Fruit fly (Drosophila melanogaster): ENCODE measurements around the gene CG15473.
A peak's percentile ranks its signal among the peaks of the same experiment; 100 is the strongest.

DNA sequence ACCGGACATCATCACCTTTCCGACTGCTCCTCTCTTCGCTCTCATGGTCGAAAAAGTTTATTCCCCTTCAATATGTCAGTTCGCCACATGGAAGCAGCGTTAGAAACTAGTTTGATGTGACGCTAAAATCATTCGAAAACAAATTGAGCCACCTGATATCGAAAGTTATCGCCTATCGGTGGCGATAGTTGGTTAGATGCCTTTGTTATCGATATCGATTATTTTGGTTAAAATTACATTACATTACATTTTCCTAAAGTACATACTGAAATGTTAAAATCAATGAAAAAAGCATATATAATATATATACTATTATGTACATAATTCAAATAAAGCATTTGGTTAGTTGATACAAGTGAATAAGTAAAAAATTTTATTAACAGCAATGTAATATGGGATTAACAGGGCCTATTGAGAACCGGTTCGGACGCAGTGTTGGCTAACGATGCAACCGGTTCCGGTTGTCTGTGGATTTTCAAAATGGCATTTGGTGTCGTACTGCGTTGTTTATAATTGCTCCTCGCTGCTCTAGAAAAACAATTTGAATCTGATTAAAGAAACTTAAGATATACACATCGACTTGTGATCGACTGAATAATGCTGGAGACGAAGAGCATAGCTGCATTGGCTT is 18.3 kb downstream of the CG15473 start, which contains the start of the genes Alms1a and pon:
- TF ChIP-seq cnc (optimal IDR thresholded peaks at IDR 0.05) (no peak), Mnt (GFP tag; optimal IDR thresholded peaks at IDR 0.05) (no peak), CG7045 (GFP tag; optimal IDR thresholded peaks at IDR 0.05) (no peak), Crg-1 (GFP tag; optimal IDR thresholded peaks at IDR 0.05) (no peak), kay (GFP tag; ENCODE audit: borderline replicate concordance) (peak; percentile 64), CG14711 (tag; optimal IDR thresholded peaks at IDR 0.05) (no peak), CG5204 (GFP tag; optimal IDR thresholded peaks at IDR 0.05) (no peak), toe (GFP tag; optimal IDR thresholded peaks at IDR 0.05) (no peak), cic (GFP tag; optimal IDR thresholded peaks at IDR 0.05) (no peak), CG1620 (GFP tag; optimal IDR thresholded peaks at IDR 0.05) (no peak), CG12768 (GFP tag; optimal IDR thresholded peaks at IDR 0.05) (no peak)
